Fruit fly (Drosophila melanogaster) whole organism, larva: Measurements from ENCODE around the gene CG5676.

Experiments used
- noc ChIP-seq: fragments of 200-800 bp; sonication (Bioruptor generic); optimal IDR thresholded peaks from 3 replicates; lab custom pipeline; 2019; ENCODE audit warnings: missing biosample characterization, mild to moderate bottlenecking, missing genetic modification characterization, moderate library complexity

The CG5676 gene

dm6 chr2L:10268688-10269087, 13.0 kb upstream of the CG5676 start, which contains the start of gene CG4957:
TSS of gene CG4957 (plus strand) at chr2L:10268872.
- TF ChIP-seq noc (tag; lab: Kevin White, UChicago): no peak

- TF ChIP-seq noc (tag; lab: Kevin White, UChicago): no peak
Measured at dm6 chr2L:10266511-10266910, 10.8 kb upstream of the CG5676 start, which contains the start of gene CG4953. TSS of gene CG4953 (plus strand) at chr2L:10266703.

dm6 chr2L:10265129-10265528, 9.4 kb upstream of the CG5676 start, which contains the start of gene Mob3:
TSS of gene Mob3 (plus strand) at chr2L:10265336.
- TF ChIP-seq noc (tag; lab: Kevin White, UChicago): no peak

dm6 chr2L:10263830-10264634, 8.3 kb upstream of the CG5676 start, which contains the start of gene REPTOR-BP:
TSS of gene REPTOR-BP (plus strand) at chr2L:10264125.
- no peak for TF ChIP-seq noc (tag; lab: Kevin White, UChicago)

dm6 chr2L:10263343-10263744, 7.7 kb upstream of the CG5676 start, which contains the start of gene Rsf1:
TSS of gene Rsf1 (minus strand) at chr2L:10263554.
- TF ChIP-seq noc (tag; lab: Kevin White, UChicago): no peak

- no peak for TF ChIP-seq noc (tag; lab: Kevin White, UChicago)
Measured at dm6 chr2L:10261774-10262173, 6.1 kb upstream of the CG5676 start.

- TF ChIP-seq noc (tag; lab: Kevin White, UChicago): no peak
Measured at dm6 chr2L:10260750-10261493, 5.2 kb upstream of the CG5676 start, which contains the start of gene Pten. TSS of gene Pten (minus strand) at chr2L:10261049.

dm6 chr2L:10259960-10260749, 4.5 kb upstream of the CG5676 start:
- TF ChIP-seq noc (tag; lab: Kevin White, UChicago): no peak

- no peak for TF ChIP-seq noc (tag; lab: Kevin White, UChicago)
Measured at dm6 chr2L:10251592-10251991, 4.1 kb downstream of the CG5676 start, which contains the start of gene Ror. TSS of gene Ror (plus strand) at chr2L:10251843.

- TF ChIP-seq noc (tag; lab: Kevin White, UChicago): no peak
Measured at dm6 chr2L:10250441-10250847, 5.2 kb downstream of the CG5676 start, which contains the start of the genes bsk and CG31717. TSS of gene bsk (minus strand) at chr2L:10250501. TSS of gene CG31717 (plus strand) at chr2L:10250737.

- TF ChIP-seq noc (tag; lab: Kevin White, UChicago): no peak
Measured at dm6 chr2L:10249655-10250202, 6.0 kb downstream of the CG5676 start.

- no peak for TF ChIP-seq noc (tag; lab: Kevin White, UChicago)
Measured at dm6 chr2L:10246785-10247190, 8.9 kb downstream of the CG5676 start, which contains the start of gene chico. TSS of gene chico (minus strand) at chr2L:10247078.

- no peak for TF ChIP-seq noc (tag; lab: Kevin White, UChicago)
Measured at dm6 chr2L:10238726-10239652, 16.7 kb downstream of the CG5676 start, which contains the start of gene me31B. TSS of gene me31B (plus strand) at chr2L:10239341.
